Worm (Caenorhabditis elegans) whole organism, mixed stage, embryonic: ENCODE data around the gene C27D6.3.

ENCODE experiments used
- bed-3 ChIP-seq: fragments of 200-800 bp; sonication (Bioruptor generic); optimal IDR thresholded peaks from 3 replicates; lab custom pipeline; 2018; ENCODE audit warnings: mild to moderate bottlenecking, missing genetic modification characterization, moderate library complexity, missing compliant biosample characterization
- ceh-39 ChIP-seq: fragments of 150-350 bp; optimal IDR thresholded peaks from 2 replicates; lab custom pipeline; 2014; ENCODE audit warnings: missing biosample characterization, missing genetic modification characterization
- ceh-43 ChIP-seq: fragments of 200-800 bp; sonication (Bioruptor generic); optimal IDR thresholded peaks from 2 replicates; lab custom pipeline; 2018; ENCODE audit warnings: mild to moderate bottlenecking, missing genetic modification characterization, moderate library complexity, missing compliant biosample characterization
- ces-1 ChIP-seq: fragments of 150-350 bp; optimal IDR thresholded peaks from 2 replicates; lab custom pipeline; 2014; ENCODE audit warnings: missing biosample characterization, missing genetic modification reagents, missing genetic modification characterization
- elt-1 ChIP-seq: sonication (generic microtip); optimal IDR thresholded peaks from 2 replicates; lab custom pipeline; 2017; ENCODE audit warnings: missing genetic modification characterization, mild to moderate bottlenecking, missing compliant biosample characterization, antibody characterized with exemption, moderate library complexity, borderline replicate concordance; ENCODE audit not compliant: insufficient read depth
- elt-3 ChIP-seq: fragments of 150-350 bp; optimal IDR thresholded peaks from 2 replicates; lab custom pipeline; 2014; ENCODE audit warnings: missing biosample characterization, missing genetic modification characterization
- flh-1 ChIP-seq: fragments of 200-800 bp; sonication (Bioruptor generic); optimal IDR thresholded peaks from 2 replicates; lab custom pipeline; 2018; ENCODE audit warnings: mild to moderate bottlenecking, missing genetic modification characterization, moderate library complexity, missing compliant biosample characterization
- ham-2 ChIP-seq: fragments of 200-800 bp; sonication (Bioruptor generic); optimal IDR thresholded peaks from 2 replicates; lab custom pipeline; 2018; ENCODE audit warnings: mild to moderate bottlenecking, missing genetic modification characterization, missing compliant biosample characterization
- lin-13 ChIP-seq: fragments of 150-350 bp; optimal IDR thresholded peaks from 2 replicates; lab custom pipeline; 2014; ENCODE audit warnings: missing biosample characterization, missing genetic modification characterization
- mab-5 ChIP-seq: fragments of 150-350 bp; optimal IDR thresholded peaks from 2 replicates; lab custom pipeline; 2014; ENCODE audit warnings: missing biosample characterization, missing genetic modification characterization
- mep-1 ChIP-seq: fragments of 150-350 bp; optimal IDR thresholded peaks from 2 replicates; lab custom pipeline; 2017; ENCODE audit warnings: missing biosample characterization, missing genetic modification reagents, missing genetic modification characterization, inconsistent platforms
- mls-2 ChIP-seq: sonication (generic microtip); optimal IDR thresholded peaks from 2 replicates; lab custom pipeline; 2016; ENCODE audit warnings: mild to moderate bottlenecking, missing genetic modification characterization, moderate library complexity, missing compliant biosample characterization
- nhr-12 ChIP-seq: fragments of 150-350 bp; optimal IDR thresholded peaks from 2 replicates; lab custom pipeline; 2014; ENCODE audit warnings: missing biosample characterization, missing genetic modification characterization
- nhr-2 ChIP-seq: fragments of 150-350 bp; optimal IDR thresholded peaks from 2 replicates; lab custom pipeline; 2014; ENCODE audit warnings: missing biosample characterization, missing genetic modification characterization
- snpc-4 ChIP-seq: fragments of 150-350 bp; optimal IDR thresholded peaks from 2 replicates; lab custom pipeline; 2014; ENCODE audit warnings: missing biosample characterization, missing genetic modification characterization
- sptf-1 ChIP-seq: sonication (generic microtip); optimal IDR thresholded peaks from 2 replicates; lab custom pipeline; 2017; ENCODE audit warnings: mild to moderate bottlenecking, missing genetic modification characterization, moderate library complexity, missing compliant biosample characterization
- tbx-8 ChIP-seq: fragments of 200-800 bp; sonication (Bioruptor generic); optimal IDR thresholded peaks from 2 replicates; lab custom pipeline; 2018; ENCODE audit warnings: mild to moderate bottlenecking, missing genetic modification characterization, moderate library complexity, missing compliant biosample characterization
- unc-62 ChIP-seq: fragments of 150-350 bp; optimal IDR thresholded peaks from 2 replicates; lab custom pipeline; 2014; ENCODE audit warnings: missing biosample characterization, missing genetic modification reagents, missing genetic modification characterization
- zip-8 ChIP-seq: fragments of 150-350 bp; optimal IDR thresholded peaks from 2 replicates; lab custom pipeline; 2014; ENCODE audit warnings: missing biosample characterization, missing genetic modification characterization

The C27D6.3 gene

DNA sequence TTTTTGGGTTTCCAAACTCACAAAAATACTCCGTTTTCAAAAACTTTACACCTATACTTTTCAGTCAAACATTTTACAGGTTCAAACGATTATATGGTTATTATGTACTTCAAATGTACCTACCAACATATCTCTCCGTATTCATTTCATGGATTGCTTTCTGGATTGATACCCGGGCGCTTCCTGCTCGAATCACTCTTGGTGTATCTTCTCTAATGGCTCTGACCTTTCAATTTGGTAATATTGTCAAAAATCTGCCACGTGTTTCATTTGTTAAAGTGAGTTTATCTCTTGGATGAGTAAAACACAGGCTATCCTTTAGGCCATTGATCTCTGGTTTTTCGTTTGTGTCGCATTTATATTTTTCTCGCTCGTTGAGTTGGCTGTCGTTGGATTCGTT is 42.5 kb downstream of the C27D6.3 start:
- no peak for TF ChIP-seq nhr-12 (tag; lab: Kevin White, UChicago)
- TF ChIP-seq elt-3, result no peak
- TF ChIP-seq elt-1 (tag; lab: Kevin White, UChicago), result no peak
- no peak for TF ChIP-seq ceh-39 (tag; lab: Kevin White, UChicago)
- TF ChIP-seq lin-13 (tag; lab: Kevin White, UChicago), result no peak
- TF ChIP-seq flh-1 (GFP tag; lab: Kevin White, UChicago), result no peak
- TF ChIP-seq snpc-4, result no peak
- no peak for TF ChIP-seq mls-2 (tag; lab: Kevin White, UChicago)
- no peak for TF ChIP-seq bed-3
- TF ChIP-seq ham-2 (GFP tag; lab: Kevin White, UChicago), result no peak
- TF ChIP-seq tbx-8 (GFP tag; lab: Kevin White, UChicago), result no peak
- no peak for TF ChIP-seq nhr-2 (tag; lab: Kevin White, UChicago)
- TF ChIP-seq sptf-1 (tag; lab: Kevin White, UChicago), result no peak
- TF ChIP-seq ces-1 (GFP tag; lab: Kevin White, UChicago), result no peak
- TF ChIP-seq unc-62, result no peak
- TF ChIP-seq mep-1 (tag; lab: Kevin White, UChicago), result no peak
- no peak for TF ChIP-seq ceh-43
- TF ChIP-seq zip-8, result no peak

DNA sequence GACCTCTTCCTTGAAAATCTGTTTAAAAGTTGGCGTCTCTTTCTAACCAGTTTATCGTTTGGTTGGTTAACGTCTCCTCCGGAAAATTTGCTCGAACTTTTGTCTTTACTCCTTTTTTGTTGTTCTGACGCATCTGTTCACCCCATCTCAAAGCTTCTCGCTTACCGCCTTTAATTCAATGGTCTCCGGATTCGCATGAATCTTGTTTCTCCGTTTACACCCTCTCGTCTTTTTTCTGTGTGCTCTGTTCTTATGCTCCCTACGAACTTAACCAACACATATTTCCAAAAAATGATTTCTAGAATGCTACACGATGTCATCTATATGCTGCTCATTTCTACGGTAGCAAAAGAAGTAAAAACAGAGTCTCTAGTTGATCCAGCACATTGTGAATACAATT is 44.2 kb downstream of the C27D6.3 start, which contains the start of gene lgc-56:
Gene lgc-56 (plus strand): TSS at position 301 of the 400 bp plus-strand sequence.
- TF ChIP-seq snpc-4 (no peak), mab-5 (tag; lab: Kevin White, UChicago) (no peak)
